Worm (Caenorhabditis elegans): Measurements from ENCODE around the gene F54E7.6.

DNA sequence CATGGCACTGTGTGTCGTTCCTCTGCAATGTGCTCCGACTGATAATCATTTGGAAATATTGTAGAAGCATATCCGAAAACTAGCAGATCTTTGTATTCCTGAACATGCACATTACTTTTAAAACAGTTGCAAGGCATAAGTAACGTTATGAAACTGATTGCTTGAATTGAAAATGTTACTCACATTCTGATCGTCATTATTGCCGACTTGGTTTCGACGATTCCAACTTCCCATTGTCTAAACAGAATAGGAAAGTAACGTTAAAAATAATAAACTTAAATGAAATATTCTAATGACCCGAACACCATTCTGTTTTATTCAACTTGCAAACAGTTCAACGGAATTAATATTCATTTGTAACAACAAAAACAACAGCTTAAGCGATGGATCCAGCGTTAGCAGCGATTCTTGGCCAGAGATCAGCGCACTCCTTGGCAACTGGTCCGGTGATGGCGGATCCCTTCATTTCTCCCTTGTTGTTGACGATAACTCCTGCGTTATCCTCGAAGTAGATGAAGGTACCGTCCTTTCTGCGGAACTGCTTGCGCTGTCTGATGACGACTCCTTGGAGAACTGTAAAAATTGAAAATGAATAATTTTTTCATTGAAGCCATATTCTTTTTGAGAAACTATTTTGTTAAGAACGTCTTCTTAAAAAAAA, 44.5 kb upstream of the F54E7.6 start, which contains the start of gene swp-1:
- TF ChIP-seq cebp-2 (GFP tag; IDR thresholded peaks at IDR 0.05) (no peak), unc-62 (GFP tag; optimal IDR thresholded peaks at IDR 0.05) (no peak), ama-1 (optimal IDR thresholded peaks at IDR 0.05) (no peak), ama-1 (GFP tag; optimal IDR thresholded peaks at IDR 0.05) (no peak), snpc-3.4 (tag; optimal IDR thresholded peaks at IDR 0.05) (no peak), F49E8.2 (tag; optimal IDR thresholded peaks at IDR 0.05; ENCODE audit: insufficient read depth) (peak; percentile 38), athp-1 (tag; optimal IDR thresholded peaks at IDR 0.05) (peak; percentile 46)
